Worm (Caenorhabditis elegans) whole organism, late embryonic: ENCODE measurements around the gene ZK930.2.

Experiments used
- C38D4.7 ChIP-seq: fragments of 200-800 bp; sonication (Bioruptor generic); optimal IDR thresholded peaks from 2 replicates; lab custom pipeline; 2018; ENCODE audit warnings: mild to moderate bottlenecking, missing genetic modification characterization, moderate library complexity, missing compliant biosample characterization
- T23F11.4 ChIP-seq: fragments of 200-800 bp; sonication (Bioruptor generic); optimal IDR thresholded peaks from 2 replicates; lab custom pipeline; 2018; ENCODE audit warnings: mild to moderate bottlenecking, missing genetic modification characterization, missing compliant biosample characterization
- ahr-1 ChIP-seq: sonication (generic microtip); optimal IDR thresholded peaks from 2 replicates; lab custom pipeline; 2016; ENCODE audit warnings: missing genetic modification characterization, missing compliant biosample characterization
- ceh-18 ChIP-seq: sonication (generic microtip); optimal IDR thresholded peaks from 2 replicates; lab custom pipeline; 2016; ENCODE audit warnings: missing genetic modification characterization, missing compliant biosample characterization
- ceh-2 ChIP-seq: sonication (generic microtip); optimal IDR thresholded peaks from 2 replicates; lab custom pipeline; 2016; ENCODE audit warnings: missing genotype, missing genetic modification characterization, missing compliant biosample characterization
- ceh-22 ChIP-seq: sonication (generic microtip); optimal IDR thresholded peaks from 2 replicates; lab custom pipeline; 2017; ENCODE audit warnings: missing biosample characterization, missing genetic modification characterization
- ceh-31 ChIP-seq: sonication (generic microtip); optimal IDR thresholded peaks from 2 replicates; lab custom pipeline; 2016; ENCODE audit warnings: missing genetic modification characterization, missing compliant biosample characterization
- ceh-34 ChIP-seq: sonication (generic microtip); optimal IDR thresholded peaks from 2 replicates; lab custom pipeline; 2016; ENCODE audit warnings: mild to moderate bottlenecking, missing genetic modification characterization, missing compliant biosample characterization
- ceh-48 ChIP-seq: sonication (generic microtip); optimal IDR thresholded peaks from 2 replicates; lab custom pipeline; 2016; ENCODE audit warnings: missing genetic modification characterization, inconsistent platforms, missing compliant biosample characterization
- ceh-6 ChIP-seq: fragments of 200-800 bp; sonication (Bioruptor generic); optimal IDR thresholded peaks from 2 replicates; lab custom pipeline; 2018; ENCODE audit warnings: mild to moderate bottlenecking, missing genetic modification characterization, missing compliant biosample characterization
- eyg-1 ChIP-seq: sonication (generic microtip); optimal IDR thresholded peaks from 2 replicates; lab custom pipeline; 2016; ENCODE audit warnings: missing genotype, missing genetic modification characterization, missing compliant biosample characterization
- fax-1 ChIP-seq: sonication (generic microtip); optimal IDR thresholded peaks from 2 replicates; lab custom pipeline; 2016; ENCODE audit warnings: missing genotype, missing genetic modification characterization, missing compliant biosample characterization
- fkh-10 ChIP-seq: fragments of 150-350 bp; optimal IDR thresholded peaks from 2 replicates; lab custom pipeline; 2014; ENCODE audit warnings: missing biosample characterization, missing genetic modification reagents, missing genetic modification characterization
- fkh-6 ChIP-seq: sonication (generic microtip); optimal IDR thresholded peaks from 2 replicates; lab custom pipeline; 2016; ENCODE audit warnings: missing genetic modification characterization, missing compliant biosample characterization
- gmeb-2 ChIP-seq: sonication (generic microtip); optimal IDR thresholded peaks from 2 replicates; lab custom pipeline; 2016; ENCODE audit warnings: missing genetic modification characterization, inconsistent platforms, missing compliant biosample characterization
- hlh-30 ChIP-seq: sonication (generic microtip); optimal IDR thresholded peaks from 2 replicates; lab custom pipeline; 2017; ENCODE audit warnings: antibody characterized with exemption, missing genetic modification characterization, missing compliant biosample characterization; ENCODE audit not compliant: insufficient read depth
- hlh-8 ChIP-seq: sonication (generic microtip); optimal IDR thresholded peaks from 2 replicates; lab custom pipeline; 2016; ENCODE audit warnings: missing genotype, missing genetic modification characterization, missing compliant biosample characterization
- lin-11 ChIP-seq: fragments of 200-800 bp; sonication (Bioruptor generic); optimal IDR thresholded peaks from 2 replicates; lab custom pipeline; 2018; ENCODE audit warnings: mild to moderate bottlenecking, missing genetic modification characterization, missing compliant biosample characterization
- mec-3 ChIP-seq: sonication (generic microtip); optimal IDR thresholded peaks from 2 replicates; lab custom pipeline; 2016; ENCODE audit warnings: borderline replicate concordance, missing genetic modification characterization, missing compliant biosample characterization
- nfya-1 ChIP-seq: sonication (generic microtip); optimal IDR thresholded peaks from 2 replicates; lab custom pipeline; 2017; ENCODE audit warnings: missing genetic modification characterization, mild to moderate bottlenecking, missing compliant biosample characterization, antibody characterized with exemption, moderate library complexity
- nhr-11 ChIP-seq: fragments of 150-350 bp; optimal IDR thresholded peaks from 2 replicates; lab custom pipeline; 2014; ENCODE audit warnings: missing biosample characterization, missing genetic modification characterization
- nhr-232 ChIP-seq: sonication (generic microtip); optimal IDR thresholded peaks from 2 replicates; lab custom pipeline; 2016; ENCODE audit warnings: missing genetic modification characterization, missing compliant biosample characterization
- pat-9 ChIP-seq: fragments of 200-800 bp; sonication (Bioruptor generic); optimal IDR thresholded peaks from 2 replicates; lab custom pipeline; 2018; ENCODE audit warnings: mild to moderate bottlenecking, missing genetic modification characterization, moderate library complexity, missing compliant biosample characterization
- pax-1 ChIP-seq: fragments of 150-350 bp; optimal IDR thresholded peaks from 2 replicates; lab custom pipeline; 2014; ENCODE audit warnings: missing biosample characterization, missing genetic modification characterization
- ref-2 ChIP-seq: sonication (generic microtip); optimal IDR thresholded peaks from 2 replicates; lab custom pipeline; 2016; ENCODE audit warnings: missing genetic modification characterization, missing compliant biosample characterization
- rnt-1 ChIP-seq: sonication (generic microtip); optimal IDR thresholded peaks from 2 replicates; lab custom pipeline; 2016; ENCODE audit warnings: missing genetic modification characterization, missing compliant biosample characterization
- sox-2 ChIP-seq: fragments of 200-800 bp; sonication (Bioruptor generic); IDR thresholded peaks from 2 replicates; pipeline ENCODE4 v1.3.6; 2022; ENCODE audit warnings: missing genetic modification reagents, missing genetic modification characterization, missing compliant biosample characterization
- syd-9 ChIP-seq: sonication (generic microtip); optimal IDR thresholded peaks from 2 replicates; lab custom pipeline; 2016; ENCODE audit warnings: mild to moderate bottlenecking, missing genetic modification characterization, moderate library complexity, missing compliant biosample characterization
- tbx-7 ChIP-seq: sonication (generic microtip); optimal IDR thresholded peaks from 2 replicates; lab custom pipeline; 2016; ENCODE audit warnings: missing genotype, missing genetic modification characterization, missing compliant biosample characterization
- unc-42 ChIP-seq: sonication (generic microtip); optimal IDR thresholded peaks from 2 replicates; lab custom pipeline; 2016; ENCODE audit warnings: missing genotype, missing genetic modification characterization, missing compliant biosample characterization
- unc-55 ChIP-seq: sonication (generic microtip); optimal IDR thresholded peaks from 2 replicates; lab custom pipeline; 2017; ENCODE audit warnings: missing biosample characterization, missing genetic modification reagents, missing genetic modification characterization
- zip-5 ChIP-seq: sonication (generic microtip); optimal IDR thresholded peaks from 2 replicates; lab custom pipeline; 2016; ENCODE audit warnings: missing genetic modification characterization, missing compliant biosample characterization
- ztf-16 ChIP-seq: sonication (generic microtip); optimal IDR thresholded peaks from 2 replicates; lab custom pipeline; 2017; ENCODE audit warnings: missing genetic modification characterization, missing compliant biosample characterization

The ZK930.2 gene

ce11 chrII:11915770-11916554 lies 22.7 kb upstream of the ZK930.2 start, which contains the start of the genes vps-15 and hmg-12:
vps-15 (minus strand) TSS chrII:11915852.
hmg-12 (plus strand) TSS chrII:11916513.
- TF ChIP-seq pax-1 = peak; percentile 23
- TF ChIP-seq T23F11.4 (GFP tag; lab: Kevin White, UChicago) = no peak

DNA sequence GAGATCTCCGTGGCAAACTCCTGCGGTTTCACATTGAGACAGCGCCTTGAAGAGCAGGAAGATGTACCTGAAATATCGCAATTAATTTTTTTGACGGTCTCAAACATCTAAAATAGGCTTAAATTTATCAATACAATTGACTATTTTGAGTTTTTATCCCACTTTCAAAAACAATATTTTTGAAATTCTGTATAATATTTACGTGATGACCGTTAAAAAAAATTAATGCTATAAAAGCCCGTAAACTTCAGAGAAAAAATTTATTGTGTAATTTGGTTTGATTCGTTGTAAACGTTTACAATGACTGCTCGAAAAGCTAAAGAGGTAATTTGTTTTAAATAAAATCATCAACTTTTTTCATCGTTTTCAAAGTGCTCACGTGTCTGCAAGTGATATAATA lies 21.1 kb upstream of the ZK930.2 start, which contains the start of gene ZK930.7:
Gene ZK930.7, plus strand, starts transcription at position 301 of the 400 bp plus-strand sequence.
- TF ChIP-seq ceh-22 (tag; lab: Kevin White, UChicago) = no peak
- TF ChIP-seq zip-5 = no peak
- no peak for TF ChIP-seq ceh-6 (GFP tag; lab: Kevin White, UChicago)
- no peak for TF ChIP-seq ceh-34
- TF ChIP-seq pat-9 = no peak
- TF ChIP-seq fkh-10 (GFP tag; lab: Kevin White, UChicago) = no peak
- TF ChIP-seq sox-2 (GFP tag; lab: Robert Waterston, UW) = no peak
- TF ChIP-seq lin-11 (tag; lab: Kevin White, UChicago) = no peak
- TF ChIP-seq gmeb-2 (tag; lab: Kevin White, UChicago) = no peak
- TF ChIP-seq ahr-1 (tag; lab: Kevin White, UChicago) = no peak
- TF ChIP-seq unc-42 = no peak
- no peak for TF ChIP-seq ref-2 (tag; lab: Kevin White, UChicago)
- no peak for TF ChIP-seq mec-3
- TF ChIP-seq, all 69 proteins: peak for 0

ce11 chrII:11910569-11910968 lies 17.3 kb upstream of the ZK930.2 start:
- TF ChIP-seq fkh-6 (tag; lab: Kevin White, UChicago) = no peak
- peak; percentile 88 for TF ChIP-seq nfya-1 (tag; lab: Kevin White, UChicago)

DNA sequence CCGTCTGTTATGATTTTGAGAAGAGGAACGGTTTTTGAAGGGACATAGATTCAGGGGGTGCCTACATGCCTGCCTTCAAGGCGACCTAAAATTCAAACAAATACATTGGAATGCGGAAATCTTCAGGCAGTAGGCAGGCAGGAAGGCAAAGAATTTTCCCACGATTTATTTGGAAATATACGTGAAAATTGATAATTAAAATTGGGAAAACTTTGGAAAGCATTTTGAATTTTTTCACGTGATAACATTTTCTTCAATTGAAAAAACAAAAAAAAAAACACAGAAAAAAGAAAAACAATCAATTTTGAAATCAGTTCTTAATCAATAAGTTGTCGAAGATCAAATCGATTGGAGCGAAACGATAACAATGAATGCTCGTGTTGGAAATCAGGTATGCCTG lies 13.0 kb upstream of the ZK930.2 start, which contains the start of gene ZK930.4:
Gene ZK930.4, plus strand, starts transcription at position 301 of the 400 bp plus-strand sequence.
- TF ChIP-seq C38D4.7 (GFP tag; lab: Kevin White, UChicago) (no peak), ceh-31 (tag; lab: Kevin White, UChicago) (no peak), nhr-11 (tag; lab: Kevin White, UChicago) (no peak), ceh-2 (no peak), ref-2 (tag; lab: Kevin White, UChicago) (no peak), hlh-8 (tag; lab: Kevin White, UChicago) (no peak), ceh-18 (tag; lab: Kevin White, UChicago) (no peak), ceh-48 (no peak)

DNA sequence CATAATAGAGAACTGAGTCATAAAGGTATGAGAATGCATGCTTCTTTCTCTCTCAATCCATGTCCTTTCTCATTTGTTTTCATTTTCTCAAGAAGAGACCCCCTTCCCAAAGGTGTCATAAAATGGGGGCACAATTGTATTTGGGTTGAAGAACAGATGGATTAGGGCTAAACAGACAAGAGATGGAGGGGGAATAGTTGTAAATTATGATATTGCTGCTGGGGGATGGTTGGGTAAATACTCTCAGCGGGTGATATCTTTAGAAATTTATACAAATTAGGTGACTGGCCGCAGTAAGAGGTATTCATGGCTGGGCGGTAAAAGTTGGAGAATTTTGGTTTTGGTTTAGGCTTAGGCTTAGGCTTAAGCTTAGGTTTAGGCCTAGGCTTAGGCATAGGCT lies 11.8 kb upstream of the ZK930.2 start:
- TF ChIP-seq T23F11.4 (GFP tag; lab: Kevin White, UChicago) (no peak), ztf-16 (tag; lab: Kevin White, UChicago) (no peak)

- no peak for TF ChIP-seq nhr-232
- TF ChIP-seq unc-55 (GFP tag; lab: Kevin White, UChicago) = peak; percentile 87
Measured at ce11 chrII:11902203-11902602, 9.0 kb upstream of the ZK930.2 start.

DNA sequence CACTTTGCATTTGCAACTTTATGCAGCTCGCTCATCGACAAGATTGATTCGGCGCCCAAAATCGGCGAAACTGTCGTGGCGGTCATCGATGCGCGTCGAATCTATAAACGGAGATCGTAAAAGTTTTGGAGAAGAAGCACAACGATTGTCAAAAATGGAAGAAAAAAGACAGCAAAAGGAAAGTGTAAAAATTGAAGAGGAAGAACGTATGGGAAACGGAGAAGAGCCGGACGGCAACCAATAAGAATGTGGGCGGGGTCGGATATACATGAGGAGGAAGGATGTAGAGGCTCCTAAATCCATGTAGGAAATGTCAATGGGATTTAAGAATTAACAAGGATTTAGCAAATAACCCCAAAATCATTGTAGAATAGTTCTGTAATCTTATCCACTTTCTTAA lies 7.9 kb upstream of the ZK930.2 start, which contains the start of gene vab-23:
Gene vab-23, minus strand, starts transcription at position 101 of the 400 bp plus-strand sequence.
- TF ChIP-seq eyg-1 (tag; lab: Kevin White, UChicago) = no peak
- TF ChIP-seq tbx-7 = no peak
- no peak for TF ChIP-seq rnt-1
- TF ChIP-seq syd-9 (tag; lab: Kevin White, UChicago) = no peak
- TF ChIP-seq fax-1 (tag; lab: Kevin White, UChicago) = no peak
- TF ChIP-seq lin-11 (tag; lab: Kevin White, UChicago) = no peak
- no peak for TF ChIP-seq hlh-30 (tag; lab: Kevin White, UChicago)
- TF ChIP-seq sox-2 (GFP tag; lab: Robert Waterston, UW) = no peak
- TF ChIP-seq, all 69 proteins: peak for 0
